Fruit fly (Drosophila melanogaster): Measurements from ENCODE around the gene GstT3.

Gene GstT3

dm6 chrX:20509535-20510424, 42.5 kb downstream of the GstT3 start (continued):
- TF ChIP-seq CG12071 (GFP tag; optimal IDR thresholded peaks at IDR 0.05) (no peak), sima (GFP tag; optimal IDR thresholded peaks at IDR 0.05) (no peak), CG32532 (GFP tag; IDR thresholded peaks at IDR 0.05) (no peak), cato (GFP tag; optimal IDR thresholded peaks at IDR 0.05; ENCODE audit: borderline replicate concordance) (no peak), Six4 (GFP tag; optimal IDR thresholded peaks at IDR 0.05) (peak; percentile 5), eyg (GFP tag; optimal IDR thresholded peaks at IDR 0.05) (no peak), ttk (GFP tag; IDR thresholded peaks at IDR 0.05) (no peak), lov (optimal IDR thresholded peaks at IDR 0.05) (no peak), lov (GFP tag; IDR thresholded peaks at IDR 0.05) (no peak), ewg (GFP tag; optimal IDR thresholded peaks at IDR 0.05) (no peak), CG3163 (GFP tag; optimal IDR thresholded peaks at IDR 0.05) (no peak), lbe (GFP tag; optimal IDR thresholded peaks at IDR 0.05) (peak; percentile 37), CG12299 (tag; optimal IDR thresholded peaks at IDR 0.05) (no peak), ken (GFP tag; IDR thresholded peaks at IDR 0.05) (no peak), tll (GFP tag; optimal IDR thresholded peaks at IDR 0.05) (no peak), CG18476 (GFP tag; optimal IDR thresholded peaks at IDR 0.05) (no peak), cg (GFP tag; optimal IDR thresholded peaks at IDR 0.05) (peak; percentile 74), sens-2 (GFP tag; IDR thresholded peaks at IDR 0.05) (no peak), Mad (GFP tag; optimal IDR thresholded peaks at IDR 0.05) (no peak), jing (GFP tag; optimal IDR thresholded peaks at IDR 0.05) (no peak), NC2β (GFP tag; optimal IDR thresholded peaks at IDR 0.05) (no peak), Hand (GFP tag; optimal IDR thresholded peaks at IDR 0.05) (no peak), CG17568 (GFP tag; optimal IDR thresholded peaks at IDR 0.05) (no peak), Doc3 (GFP tag; IDR thresholded peaks at IDR 0.05; ENCODE audit: partially characterized antibody) (no peak), CG18262 (tag; optimal IDR thresholded peaks at IDR 0.05) (peak; percentile 42), CG8290 (GFP tag; optimal IDR thresholded peaks at IDR 0.05) (no peak), CG8290 (tag; optimal IDR thresholded peaks at IDR 0.05) (no peak), Dll (GFP tag; IDR thresholded peaks at IDR 0.05; ENCODE audit: partially characterized antibody) (no peak), CG8478 (optimal IDR thresholded peaks at IDR 0.05) (no peak), CG8388 (GFP tag; optimal IDR thresholded peaks at IDR 0.05) (peak; percentile 8), Gug (GFP tag; IDR thresholded peaks at IDR 0.05) (no peak), wdn (GFP tag; IDR thresholded peaks at IDR 0.05) (no peak), CG34224 (GFP tag; IDR thresholded peaks at IDR 0.05; ENCODE audit: partially characterized antibody) (no peak), CkIIα-i1 (GFP tag; IDR thresholded peaks at IDR 0.05) (no peak), BEAF-32 (GFP tag; optimal IDR thresholded peaks at IDR 0.05) (no peak), ato (GFP tag; IDR thresholded peaks at IDR 0.05; ENCODE audit: partially characterized antibody) (no peak), CoRest (tag; optimal IDR thresholded peaks at IDR 0.05) (no peak), Drgx (GFP tag; IDR thresholded peaks at IDR 0.05) (no peak; the same call in 1 of the 2 replicates)

- TF ChIP-seq dpn (GFP tag; optimal IDR thresholded peaks at IDR 0.05): peak; percentile 69 to 73
- TF ChIP-seq B-H2 (GFP tag; optimal IDR thresholded peaks at IDR 0.05): peak; percentile 66
- peak; percentile 51 for TF ChIP-seq zen (tag; optimal IDR thresholded peaks at IDR 0.05)
- peak; percentile 8 for TF ChIP-seq fd96Cb (tag; optimal IDR thresholded peaks at IDR 0.05)
- peak; percentile 22 for TF ChIP-seq CG30020 (tag; optimal IDR thresholded peaks at IDR 0.05)
- peak; percentile 47; the same call in 1 of the 2 replicates for TF ChIP-seq CG14667 (GFP tag; IDR thresholded peaks at IDR 0.05)
- TF ChIP-seq eyg (GFP tag; optimal IDR thresholded peaks at IDR 0.05): peak; percentile 9
- TF ChIP-seq MESR4 (GFP tag; optimal IDR thresholded peaks at IDR 0.05): peak; percentile 62
- no peak for TF ChIP-seq CG12219 (GFP tag; optimal IDR thresholded peaks at IDR 0.05)
- TF ChIP-seq CG8765 (GFP tag; IDR thresholded peaks at IDR 0.05): no peak
- TF ChIP-seq CG15011 (GFP tag; optimal IDR thresholded peaks at IDR 0.05): no peak
- peak; percentile 98 for TF ChIP-seq amos (GFP tag; IDR thresholded peaks at IDR 0.05; ENCODE audit: partially characterized antibody)
- peak; percentile 68 for TF ChIP-seq CG7786 (GFP tag; optimal IDR thresholded peaks at IDR 0.05)
- peak; percentile 69 for TF ChIP-seq CG15514 (GFP tag; optimal IDR thresholded peaks at IDR 0.05)
These were observed 43.3 kb downstream of the GstT3 start, which contains the start of gene RhoGAP19D for dm6 chrX:20510540-20510939. Gene RhoGAP19D, minus strand, starts transcription at chrX:20510694.

Data from whole organism, embryonic.